Fruit fly (Drosophila melanogaster): ENCODE data around the gene CG42367.
A peak's percentile ranks its signal among the peaks of the same experiment; 100 is the strongest.

CG42367 gene

dm6 chr2L:9907320-9908256 lies 22.8 kb upstream of the CG42367 start (continued):
- TF ChIP-seq CG11398 (GFP tag; optimal IDR thresholded peaks at IDR 0.05) (no peak), Ets65A (GFP tag) (no peak), Doc2 (GFP tag; IDR thresholded peaks at IDR 0.05) (no peak), sd (tag; optimal IDR thresholded peaks at IDR 0.05) (peak; percentile 40), Atf3 (GFP tag; optimal IDR thresholded peaks at IDR 0.05) (no peak), CG15514 (GFP tag; optimal IDR thresholded peaks at IDR 0.05) (no peak), zfh2 (GFP tag; optimal IDR thresholded peaks at IDR 0.05) (no peak), slbo (GFP tag; IDR thresholded peaks at IDR 0.05) (no peak), Kr (GFP tag; optimal IDR thresholded peaks at IDR 0.05) (no peak), CG8388 (GFP tag; optimal IDR thresholded peaks at IDR 0.05) (no peak), cg (GFP tag; optimal IDR thresholded peaks at IDR 0.05) (peak; percentile 85), Max (GFP tag; optimal IDR thresholded peaks at IDR 0.05) (no peak), nerfin-1 (tag; optimal IDR thresholded peaks at IDR 0.05) (no peak), TFAM (GFP tag; optimal IDR thresholded peaks at IDR 0.05) (no peak), sima (GFP tag; optimal IDR thresholded peaks at IDR 0.05) (no peak)

- TF ChIP-seq esg (GFP tag; conservative IDR thresholded peaks at IDR 0.05) (no peak), CG1792 (GFP tag; optimal IDR thresholded peaks at IDR 0.05) (no peak), ap (GFP tag; IDR thresholded peaks at IDR 0.05) (0 out of 2 replicates have a peak, but pooled peaks have one; percentile 22), CG8944 (GFP tag; optimal IDR thresholded peaks at IDR 0.05) (no peak), eve (GFP tag; optimal IDR thresholded peaks at IDR 0.05) (no peak), CG3065 (GFP tag; optimal IDR thresholded peaks at IDR 0.05) (no peak), Bteb2 (GFP tag; optimal IDR thresholded peaks at IDR 0.05) (no peak), gcm2 (GFP tag; optimal IDR thresholded peaks at IDR 0.05) (no peak), Spps (tag; optimal IDR thresholded peaks at IDR 0.05) (no peak), CG10654 (GFP tag; optimal IDR thresholded peaks at IDR 0.05) (no peak), Med (GFP tag) (peak; percentile 34), psq (GFP tag; optimal IDR thresholded peaks at IDR 0.05) (no peak), dysf (GFP tag; IDR thresholded peaks at IDR 0.05) (peak; percentile 43; the same call in 2 of the 3 replicates), lab (GFP tag; optimal IDR thresholded peaks at IDR 0.05) (peak; percentile 50), CG13296 (GFP tag; optimal IDR thresholded peaks at IDR 0.05) (peak; percentile 3), onecut (GFP tag; IDR thresholded peaks at IDR 0.05) (no peak), MTF-1 (GFP tag; optimal IDR thresholded peaks at IDR 0.05; ENCODE audit: borderline replicate concordance) (no peak), insv (GFP tag; optimal IDR thresholded peaks at IDR 0.05) (no peak), salm (tag; optimal IDR thresholded peaks at IDR 0.05) (peak; percentile 16), hb (GFP tag; IDR thresholded peaks at IDR 0.05; ENCODE audit: partially characterized antibody) (no peak), sob (GFP tag; IDR thresholded peaks at IDR 0.05) (no peak), caup (GFP tag; optimal IDR thresholded peaks at IDR 0.05; ENCODE audit: severe bottlenecking) (no peak), nerfin-1 (tag; optimal IDR thresholded peaks at IDR 0.05) (no peak), gt (GFP tag; IDR thresholded peaks at IDR 0.05) (no peak), H2.0 (GFP tag; IDR thresholded peaks at IDR 0.05) (no peak), sr (GFP tag; IDR thresholded peaks at IDR 0.05) (no peak), da (GFP tag; optimal IDR thresholded peaks at IDR 0.05) (no peak), bcd (GFP tag; optimal IDR thresholded peaks at IDR 0.05) (no peak), CG4730 (GFP tag; IDR thresholded peaks at IDR 0.05) (no peak), CG13123 (GFP tag; optimal IDR thresholded peaks at IDR 0.05) (no peak), CG1647 (GFP tag; optimal IDR thresholded peaks at IDR 0.05) (no peak), dan (GFP tag; IDR thresholded peaks at IDR 0.05) (no peak), PHDP (tag; optimal IDR thresholded peaks at IDR 0.05) (peak; percentile 50), CG31388 (GFP tag; optimal IDR thresholded peaks at IDR 0.05) (no peak), Atf6 (GFP tag; IDR thresholded peaks at IDR 0.05) (peak; percentile 59)
Observed at dm6 chr2L:9908468-9908967, 21.9 kb upstream of the CG42367 start, which contains the start of gene CG13124. CG13124 (minus strand) TSS chr2L:9908633.

Measured in whole organism, embryonic.